Worm (Caenorhabditis elegans): ENCODE data around the gene ZK813.3.

DNA sequence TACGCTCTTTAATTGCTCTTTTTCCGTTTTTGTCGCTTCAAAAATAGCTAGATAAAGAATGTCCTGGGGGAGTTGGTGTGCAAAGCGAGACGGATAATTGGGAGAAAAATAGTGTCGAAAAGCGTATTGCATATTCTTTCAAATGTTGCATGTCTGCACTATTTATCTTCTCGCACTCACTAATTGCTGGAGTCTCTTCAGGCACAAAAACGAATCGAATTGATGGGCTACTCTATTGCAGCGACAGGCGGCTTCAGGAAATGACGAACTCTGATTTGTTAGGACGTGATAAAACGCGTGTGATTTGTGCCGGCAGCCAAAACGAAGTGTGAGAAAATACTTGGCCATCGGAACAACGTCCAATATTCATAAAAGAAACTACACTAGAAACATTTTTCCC, 1.3 kb upstream of the ZK813.3 start:
- TF ChIP-seq ces-1 (GFP tag; optimal IDR thresholded peaks at IDR 0.05) (no peak), lsy-2 (tag; optimal IDR thresholded peaks at IDR 0.05) (no peak), unc-62 (GFP tag; optimal IDR thresholded peaks at IDR 0.05) (peak; percentile 39), lin-13 (tag; optimal IDR thresholded peaks at IDR 0.05) (no peak), pha-4 (tag; optimal IDR thresholded peaks at IDR 0.05) (no peak), sem-2 (GFP tag; optimal IDR thresholded peaks at IDR 0.05) (no peak), nhr-12 (tag; optimal IDR thresholded peaks at IDR 0.05) (no peak), nhr-2 (tag; optimal IDR thresholded peaks at IDR 0.05) (no peak), mab-5 (tag; optimal IDR thresholded peaks at IDR 0.05) (no peak), elt-3 (tag; optimal IDR thresholded peaks at IDR 0.05) (no peak), nhr-237 (tag; optimal IDR thresholded peaks at IDR 0.05) (no peak), snpc-4 (tag; optimal IDR thresholded peaks at IDR 0.05) (no peak), elt-1 (tag; optimal IDR thresholded peaks at IDR 0.05; ENCODE audit: borderline replicate concordance, insufficient read depth) (no peak), ztf-11 (tag; optimal IDR thresholded peaks at IDR 0.05) (no peak)

All from whole organism, mixed stage, embryonic.